Worm (Caenorhabditis elegans) whole organism, L1 larva: ENCODE results near the gene der-2.

Source experiments
- C04F5.9 ChIP-seq: sonication (generic microtip); optimal IDR thresholded peaks from 2 replicates; lab custom pipeline; 2016; ENCODE audit warnings: missing genetic modification characterization, missing compliant biosample characterization
- C16A3.4 ChIP-seq: fragments of 150-350 bp; optimal IDR thresholded peaks from 2 replicates; lab custom pipeline; 2014; ENCODE audit warnings: missing biosample characterization, missing genetic modification characterization
- aha-1 ChIP-seq: fragments of 150-350 bp; optimal IDR thresholded peaks from 2 replicates; lab custom pipeline; 2014; ENCODE audit warnings: missing biosample characterization, missing genetic modification characterization
- alr-1 ChIP-seq: fragments of 200-800 bp; sonication (Bioruptor generic); optimal IDR thresholded peaks from 2 replicates; lab custom pipeline; 2018; ENCODE audit warnings: borderline replicate concordance, mild to moderate bottlenecking, missing genetic modification characterization, missing compliant biosample characterization
- aly-2 ChIP-seq: fragments of 150-350 bp; optimal IDR thresholded peaks from 2 replicates; lab custom pipeline; 2014; ENCODE audit warnings: missing biosample characterization, missing genetic modification characterization
- ama-1 ChIP-seq: fragments of 150-350 bp; optimal IDR thresholded peaks from 2 replicates; lab custom pipeline; 2014
- ceh-63 ChIP-seq: fragments of 200-800 bp; sonication (Bioruptor generic); optimal IDR thresholded peaks from 2 replicates; lab custom pipeline; 2018; ENCODE audit warnings: mild to moderate bottlenecking, missing genetic modification characterization, missing compliant biosample characterization
- ceh-8 ChIP-seq: fragments of 200-800 bp; sonication (Bioruptor generic); optimal IDR thresholded peaks from 2 replicates; lab custom pipeline; 2018; ENCODE audit warnings: mild to moderate bottlenecking, missing genetic modification characterization, moderate library complexity, missing compliant biosample characterization
- ceh-82 ChIP-seq, 3 experiments: fragments of 150-350 bp in 1 of 3; sonication (generic microtip) in 2 of 3; optimal IDR thresholded peaks; 2 replicates each; lab custom pipeline; 2014 to 2017; ENCODE audit warnings: missing biosample characterization in 3 of 3, missing genetic modification characterization in 3 of 3
- ceh-88 ChIP-seq: fragments of 200-800 bp; sonication (Bioruptor generic); IDR thresholded peaks from 2 replicates; pipeline ENCODE4 v1.3.6; 2022; ENCODE audit warnings: missing genetic modification characterization, missing compliant biosample characterization
- dpl-1 ChIP-seq, 3 experiments: fragments of 150-350 bp in 2 of 3; sonication (generic microtip) in 1 of 3; optimal IDR thresholded peaks; 2 replicates each; lab custom pipeline; 2014 to 2017; ENCODE audit warnings: missing biosample characterization in 3 of 3, missing genetic modification characterization in 3 of 3, missing genetic modification reagents in 3 of 3
- efl-1 ChIP-seq, 4 experiments: fragments of 150-350 bp; optimal IDR thresholded peaks in 3 of 4; peaks in 1 of 4; 1 replicate in 1 of 4; 2 replicates in 3 of 4; lab custom pipeline; 2014; ENCODE audit warnings: missing biosample characterization in 2 of 4, missing genetic modification characterization in 2 of 4, missing genetic modification reagents in 2 of 4
- egl-27 ChIP-seq, 2 experiments: fragments of 150-350 bp in 1 of 2; sonication (generic microtip); optimal IDR thresholded peaks; 3 replicates each; lab custom pipeline; 2017 to 2018; ENCODE audit warnings: missing biosample characterization in 2 of 2, missing genetic modification characterization in 2 of 2, missing genetic modification reagents in 2 of 2
- elt-3 ChIP-seq, 6 experiments: fragments of 150-350 bp in 1 of 6; sonication (generic microtip); optimal IDR thresholded peaks; 2 replicates each; lab custom pipeline; 2017 to 2018; ENCODE audit warnings: missing biosample characterization in 6 of 6, missing genetic modification characterization in 6 of 6, inconsistent platforms in 1 of 6
- ets-5 ChIP-seq: fragments of 200-800 bp; sonication (Bioruptor generic); IDR thresholded peaks from 2 replicates; pipeline ENCODE4 v1.3.6; 2022; ENCODE audit warnings: missing genetic modification characterization, missing compliant biosample characterization
- fkh-8 ChIP-seq: sonication (generic microtip); optimal IDR thresholded peaks from 2 replicates; lab custom pipeline; 2016; ENCODE audit warnings: mild to moderate bottlenecking, missing genetic modification characterization, missing compliant biosample characterization
- grh-1 ChIP-seq: fragments of 200-800 bp; sonication (Bioruptor generic); IDR thresholded peaks from 2 replicates; pipeline ENCODE4 v1.3.6; 2022; ENCODE audit warnings: missing genetic modification reagents, missing genetic modification characterization, missing compliant biosample characterization
- hlh-17 ChIP-seq: fragments of 200-800 bp; sonication (Bioruptor generic); optimal IDR thresholded peaks from 2 replicates; lab custom pipeline; 2018; ENCODE audit warnings: missing genetic modification characterization, mild to moderate bottlenecking, missing compliant biosample characterization, moderate library complexity, borderline replicate concordance
- hlh-4 ChIP-seq: sonication (generic microtip); optimal IDR thresholded peaks from 2 replicates; lab custom pipeline; 2016; ENCODE audit warnings: mild to moderate bottlenecking, missing genetic modification characterization, missing compliant biosample characterization
- irx-1 ChIP-seq: sonication (generic microtip); optimal IDR thresholded peaks from 2 replicates; lab custom pipeline; 2016; ENCODE audit warnings: missing genetic modification characterization, missing compliant biosample characterization
- isw-1 ChIP-seq: fragments of 200-800 bp; sonication (Bioruptor generic); IDR thresholded peaks from 2 replicates; pipeline ENCODE4 v1.3.6; 2022; ENCODE audit warnings: missing genetic modification characterization, missing compliant biosample characterization
- jun-1 ChIP-seq: fragments of 150-350 bp; optimal IDR thresholded peaks from 2 replicates; lab custom pipeline; 2014; ENCODE audit warnings: missing biosample characterization, missing genetic modification reagents, missing genetic modification characterization
- lin-14 ChIP-seq: fragments of 200-800 bp; sonication (Bioruptor generic); optimal IDR thresholded peaks from 2 replicates; lab custom pipeline; 2018; ENCODE audit warnings: mild to moderate bottlenecking, missing genetic modification characterization, moderate library complexity, missing compliant biosample characterization
- lir-3 ChIP-seq: sonication (generic microtip); optimal IDR thresholded peaks from 2 replicates; lab custom pipeline; 2016; ENCODE audit warnings: mild to moderate bottlenecking, missing genetic modification characterization, moderate library complexity, missing compliant biosample characterization; ENCODE audit not compliant: poor library complexity
- mdl-1 ChIP-seq, 2 experiments: fragments of 150-350 bp; optimal IDR thresholded peaks; 2 replicates each; lab custom pipeline; 2014 to 2017; ENCODE audit warnings: missing biosample characterization in 2 of 2, missing genetic modification characterization in 2 of 2, inconsistent platforms in 1 of 2
- nhr-11 ChIP-seq: fragments of 150-350 bp; optimal IDR thresholded peaks from 2 replicates; lab custom pipeline; 2014; ENCODE audit warnings: missing biosample characterization, missing genetic modification characterization
- nhr-47 ChIP-seq: sonication (generic microtip); optimal IDR thresholded peaks from 2 replicates; lab custom pipeline; 2016; ENCODE audit warnings: mild to moderate bottlenecking, missing genetic modification characterization, moderate library complexity, missing compliant biosample characterization
- nhr-71 ChIP-seq: sonication (generic microtip); optimal IDR thresholded peaks from 2 replicates; lab custom pipeline; 2016; ENCODE audit warnings: mild to moderate bottlenecking, missing genetic modification characterization, moderate library complexity, missing compliant biosample characterization
- nhr-77 ChIP-seq: fragments of 150-350 bp; optimal IDR thresholded peaks from 2 replicates; lab custom pipeline; 2014; ENCODE audit warnings: missing biosample characterization, missing genetic modification characterization
- nhr-90 ChIP-seq: sonication (generic microtip); optimal IDR thresholded peaks from 2 replicates; lab custom pipeline; 2016; ENCODE audit warnings: mild to moderate bottlenecking, missing genetic modification characterization, missing compliant biosample characterization; ENCODE audit not compliant: poor library complexity
- skn-1 ChIP-seq: fragments of 150-350 bp; optimal IDR thresholded peaks from 2 replicates; lab custom pipeline; 2014; ENCODE audit warnings: missing biosample characterization, missing genetic modification characterization
- snu-23 ChIP-seq: sonication (generic microtip); optimal IDR thresholded peaks from 2 replicates; lab custom pipeline; 2016; ENCODE audit warnings: missing genetic modification characterization, missing compliant biosample characterization
- unc-30 ChIP-seq: sonication (generic microtip); optimal IDR thresholded peaks from 2 replicates; lab custom pipeline; 2017; ENCODE audit warnings: missing biosample characterization, missing genetic modification characterization
- ztf-11 ChIP-seq, 2 experiments: sonication (generic microtip); optimal IDR thresholded peaks; 2 replicates each; lab custom pipeline; 2016 to 2017; ENCODE audit warnings: missing genetic modification characterization in 2 of 2, missing biosample characterization in 1 of 2, missing compliant biosample characterization in 1 of 2

Gene der-2

DNA sequence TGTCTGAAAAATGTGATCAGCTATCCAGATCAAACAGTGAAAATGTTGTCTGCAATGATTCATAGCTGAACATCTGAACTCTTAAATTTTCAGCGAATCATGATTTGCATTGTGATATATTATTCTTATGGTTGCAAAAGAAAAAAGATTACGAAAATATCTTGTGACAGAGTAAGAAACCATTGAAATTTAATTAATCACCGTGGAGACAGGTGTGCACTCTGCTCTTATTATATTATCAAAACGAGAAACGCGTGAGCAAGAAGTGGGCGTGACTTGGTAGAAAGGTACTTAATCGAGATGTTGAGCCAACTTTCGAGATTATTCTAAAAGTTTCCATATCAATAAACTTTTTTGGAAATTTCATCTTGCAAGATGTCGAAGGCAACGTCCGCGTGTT is 20.1 kb upstream of the der-2 start, which contains the start of gene osm-10:
osm-10 (plus strand) TSS at position 293 of the 400 bp plus-strand sequence.
- no peak for TF ChIP-seq nhr-77 (tag; lab: Kevin White, UChicago)
- TF ChIP-seq unc-30 (tag; lab: Kevin White, UChicago) = no peak
- no peak for TF ChIP-seq nhr-90 (tag; lab: Kevin White, UChicago)
- TF ChIP-seq ceh-8 (GFP tag; lab: Kevin White, UChicago) = peak; percentile 77
- no peak for TF ChIP-seq ets-5 (GFP tag; lab: Robert Waterston, UW)
- TF ChIP-seq ceh-88 (GFP tag; lab: Robert Waterston, UW) = no peak
- no peak for TF ChIP-seq elt-3 (tag; optimal IDR thresholded peaks at IDR 0.05; lab: Kevin White, UChicago)
- no peak for TF ChIP-seq ztf-11 (tag; optimal IDR thresholded peaks at IDR 0.05; lab: Kevin White, UChicago)
- TF ChIP-seq fkh-8 (tag; lab: Kevin White, UChicago) = peak; percentile 58
- no peak for TF ChIP-seq ama-1 (lab: Kevin White, UChicago)
- TF ChIP-seq nhr-71 (tag; lab: Kevin White, UChicago) = peak; percentile 49
- no peak for TF ChIP-seq irx-1 (tag; lab: Kevin White, UChicago)
- no peak for TF ChIP-seq aha-1
- peak; percentile 34 for TF ChIP-seq nhr-47 (tag; lab: Kevin White, UChicago)
- TF ChIP-seq, all 84 proteins: peak for 4

DNA sequence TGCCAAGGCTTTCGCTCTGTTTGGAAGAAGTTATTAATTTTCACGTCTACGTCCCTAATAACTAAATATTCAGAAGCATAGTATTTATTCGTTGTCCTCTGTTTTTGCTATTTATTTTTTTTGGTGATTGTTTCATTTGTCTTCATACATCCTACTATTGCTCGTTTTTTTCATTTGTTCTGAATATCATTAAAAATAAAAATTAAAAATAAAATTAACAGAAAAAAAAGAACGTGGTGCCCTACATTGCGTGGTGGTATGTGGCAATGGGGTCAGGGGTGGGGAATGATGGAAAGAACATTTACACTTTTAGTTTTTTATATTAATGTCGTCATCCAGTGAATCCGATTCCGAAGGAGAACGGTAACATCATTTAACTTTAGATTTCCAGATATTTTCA is 18.1 kb upstream of the der-2 start, which contains the start of gene ztf-31:
ztf-31 (plus strand) TSS at position 301 of the 400 bp plus-strand sequence.
- no peak for TF ChIP-seq ceh-63 (GFP tag; lab: Kevin White, UChicago)
- TF ChIP-seq aha-1 = no peak

DNA sequence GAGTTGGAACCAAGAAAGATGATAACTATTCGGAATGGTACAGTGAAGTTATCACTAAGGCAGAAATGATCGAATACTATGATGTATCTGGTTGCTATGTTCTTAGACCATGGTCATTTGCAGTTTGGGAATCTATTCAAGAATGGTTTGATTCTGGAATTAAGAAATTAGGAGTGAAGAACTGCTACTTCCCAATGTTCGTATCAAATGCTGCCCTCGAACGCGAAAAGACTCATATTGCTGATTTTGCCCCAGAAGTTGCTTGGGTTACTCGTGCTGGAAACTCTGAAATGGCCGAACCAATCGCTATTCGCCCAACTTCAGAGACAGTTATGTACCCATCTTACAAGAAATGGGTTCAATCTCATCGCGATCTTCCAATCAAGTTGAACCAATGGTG is 16.5 kb upstream of the der-2 start:
- no peak for TF ChIP-seq hlh-17 (GFP tag; lab: Kevin White, UChicago)
- no peak for TF ChIP-seq nhr-47 (tag; lab: Kevin White, UChicago)
- no peak for TF ChIP-seq aha-1
- TF ChIP-seq lir-3 (tag; lab: Kevin White, UChicago) = no peak
- TF ChIP-seq snu-23 (GFP tag; lab: Kevin White, UChicago) = no peak
- TF ChIP-seq grh-1 = no peak
- no peak for TF ChIP-seq aly-2
- TF ChIP-seq nhr-77 (tag; lab: Kevin White, UChicago) = no peak

DNA sequence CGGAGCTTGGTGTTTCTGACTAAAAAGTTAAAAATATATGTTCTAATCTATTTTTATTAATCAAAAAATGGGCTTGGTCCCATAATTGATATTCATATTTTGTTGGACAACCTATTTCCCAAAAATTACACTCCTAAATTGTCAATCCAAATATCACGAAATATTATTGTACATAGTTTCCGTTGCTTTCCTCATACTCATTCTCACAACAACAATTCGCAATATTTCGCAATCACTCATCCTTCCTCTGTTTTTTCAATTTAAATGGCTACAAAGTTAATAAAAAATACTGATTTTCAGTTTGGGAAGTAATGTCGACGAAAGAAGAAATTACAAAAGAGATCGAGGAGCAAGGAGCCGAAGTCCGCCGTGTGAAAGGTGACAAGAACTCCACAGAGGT is 15.8 kb upstream of the der-2 start, which contains the start of gene pars-1:
pars-1 (plus strand) TSS at position 301 of the 400 bp plus-strand sequence.
- TF ChIP-seq C16A3.4 = no peak
- TF ChIP-seq ceh-8 (GFP tag; lab: Kevin White, UChicago) = no peak
- no peak for TF ChIP-seq aly-2
- TF ChIP-seq C04F5.9 (tag; lab: Kevin White, UChicago) = no peak
- no peak for TF ChIP-seq elt-3 (tag; optimal IDR thresholded peaks at IDR 0.05; lab: Kevin White, UChicago)
- TF ChIP-seq ceh-82 (tag; optimal IDR thresholded peaks at IDR 0.05; lab: Kevin White, UChicago) = no peak
- TF ChIP-seq efl-1 (optimal IDR thresholded peaks at IDR 0.05; lab: Kevin White, UChicago) = no peak
- no peak for TF ChIP-seq efl-1 (GFP tag; optimal IDR thresholded peaks at IDR 0.05 in 1 of 2; lab: Kevin White, UChicago)
- TF ChIP-seq isw-1 (GFP tag; lab: Robert Waterston, UW) = no peak
- no peak for TF ChIP-seq lir-3 (tag; lab: Kevin White, UChicago)
- no peak for TF ChIP-seq mdl-1 (tag; optimal IDR thresholded peaks at IDR 0.05; lab: Kevin White, UChicago)
- no peak for TF ChIP-seq skn-1 (tag; lab: Kevin White, UChicago)
- TF ChIP-seq lin-14 (GFP tag; lab: Kevin White, UChicago) = no peak
- TF ChIP-seq alr-1 (tag; lab: Kevin White, UChicago) = no peak
- no peak for TF ChIP-seq dpl-1 (GFP tag; optimal IDR thresholded peaks at IDR 0.05; lab: Kevin White, UChicago)
- no peak for TF ChIP-seq hlh-4 (tag; lab: Kevin White, UChicago)
- TF ChIP-seq jun-1 = no peak
- no peak for TF ChIP-seq nhr-11 (tag; lab: Kevin White, UChicago)
- no peak for TF ChIP-seq egl-27 (tag; optimal IDR thresholded peaks at IDR 0.05; lab: Kevin White, UChicago)
